Fruit fly (Drosophila melanogaster): ENCODE results near the gene CG5800.

CG5800 gene

DNA sequence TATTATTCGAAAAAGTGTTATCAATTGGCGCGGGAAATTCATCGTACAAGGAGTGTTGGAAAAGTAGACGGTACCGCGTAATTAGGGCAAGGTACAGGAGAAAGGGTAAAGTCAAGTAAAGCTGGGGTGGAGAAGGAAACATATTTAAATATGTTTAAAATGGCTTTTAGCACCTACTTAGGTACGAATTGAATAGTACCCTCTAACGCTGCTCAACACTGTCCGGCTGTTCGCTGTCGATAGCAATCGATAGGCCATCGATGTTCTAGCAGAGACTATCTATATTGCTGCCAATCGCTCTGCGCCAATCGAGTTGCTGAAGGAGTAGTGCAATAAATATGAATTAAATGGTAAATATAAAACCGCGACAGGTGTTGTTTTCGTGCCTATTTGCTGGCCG is 36.8 kb upstream of the CG5800 start, which contains the start of gene X11L (continued):
- TF ChIP-seq btn (GFP tag; optimal IDR thresholded peaks at IDR 0.05) = peak; percentile 55
- TF ChIP-seq CG31224 (GFP tag; IDR thresholded peaks at IDR 0.05) = 0 out of 2 replicates have a peak, but pooled peaks have one; percentile 11
- TF ChIP-seq CG11456 (GFP tag; IDR thresholded peaks at IDR 0.05) = peak; percentile 77
- peak; percentile 90 for TF ChIP-seq HLH4C (GFP tag; IDR thresholded peaks at IDR 0.05; ENCODE audit: partially characterized antibody)
- TF ChIP-seq Ada2b (GFP tag; IDR thresholded peaks at IDR 0.05) = peak; percentile 28; the same call in 1 of the 2 replicates
- TF ChIP-seq Dll (GFP tag; IDR thresholded peaks at IDR 0.05; ENCODE audit: partially characterized antibody) = peak; percentile 87
- peak; percentile 24 for TF ChIP-seq sug (tag; optimal IDR thresholded peaks at IDR 0.05)
- TF ChIP-seq CG14667 (GFP tag; IDR thresholded peaks at IDR 0.05) = 0 out of 2 replicates have a peak, but pooled peaks have one; percentile 14
- TF ChIP-seq Gsc (GFP tag; IDR thresholded peaks at IDR 0.05) = no peak
- TF ChIP-seq CG17359 (tag; optimal IDR thresholded peaks at IDR 0.05) = peak; percentile 38
- TF ChIP-seq Myb (GFP tag; optimal IDR thresholded peaks at IDR 0.05) = peak; percentile 81
- peak; percentile 67 for TF ChIP-seq H2.0 (GFP tag; IDR thresholded peaks at IDR 0.05)
- no peak for TF ChIP-seq lov (optimal IDR thresholded peaks at IDR 0.05)
- no peak for TF ChIP-seq lov (GFP tag; IDR thresholded peaks at IDR 0.05)
- no peak for TF ChIP-seq fd3F (GFP tag; optimal IDR thresholded peaks at IDR 0.05)
- TF ChIP-seq Scr (GFP tag; IDR thresholded peaks at IDR 0.05; ENCODE audit: partially characterized antibody) = peak; percentile 89
- TF ChIP-seq Jarid2 (GFP tag; optimal IDR thresholded peaks at IDR 0.05) = no peak
- TF ChIP-seq CG8944 (GFP tag; optimal IDR thresholded peaks at IDR 0.05) = peak; percentile 68
- TF ChIP-seq sima (GFP tag; optimal IDR thresholded peaks at IDR 0.05) = no peak
- peak; percentile 31 for TF ChIP-seq NK7.1 (GFP tag; optimal IDR thresholded peaks at IDR 0.05)
- TF ChIP-seq CG14965 (GFP tag; optimal IDR thresholded peaks at IDR 0.05; ENCODE audit: borderline replicate concordance) = no peak
- TF ChIP-seq Ptx1 (GFP tag; IDR thresholded peaks at IDR 0.05) = peak; percentile 67
- TF ChIP-seq cwo (GFP tag; optimal IDR thresholded peaks at IDR 0.05) = peak; percentile 31
- peak; percentile 55 for TF ChIP-seq maf-S (GFP tag; optimal IDR thresholded peaks at IDR 0.05)
- peak; percentile 78 for TF ChIP-seq CG30403 (GFP tag; optimal IDR thresholded peaks at IDR 0.05)
- peak; percentile 56 for TF ChIP-seq CG1792 (GFP tag; optimal IDR thresholded peaks at IDR 0.05)
- TF ChIP-seq CG5180 (GFP tag; optimal IDR thresholded peaks at IDR 0.05) = peak; percentile 16
- no peak for TF ChIP-seq fd64A (GFP tag; optimal IDR thresholded peaks at IDR 0.05)
- peak; percentile 76 for TF ChIP-seq jumu (GFP tag; optimal IDR thresholded peaks at IDR 0.05)
- peak; percentile 91 for TF ChIP-seq Opbp (GFP tag; IDR thresholded peaks at IDR 0.05; ENCODE audit: partially characterized antibody)
- peak; percentile 19; the same call in 1 of the 2 replicates for TF ChIP-seq CG32772 (GFP tag; IDR thresholded peaks at IDR 0.05)
- no peak for TF ChIP-seq so (GFP tag; IDR thresholded peaks at IDR 0.05)
- peak in 1 of 3 experiments; percentile 27 for TF ChIP-seq lola (GFP tag; optimal IDR thresholded peaks at IDR 0.05)
- no peak for TF ChIP-seq fd102C (GFP tag; optimal IDR thresholded peaks at IDR 0.05)
- no peak for TF ChIP-seq Deaf1 (tag; optimal IDR thresholded peaks at IDR 0.05)
- no peak for TF ChIP-seq ac (GFP tag; optimal IDR thresholded peaks at IDR 0.05)
- TF ChIP-seq trem (tag; optimal IDR thresholded peaks at IDR 0.05) = peak; percentile 47
- TF ChIP-seq CG11560 (tag; IDR thresholded peaks at IDR 0.05) = peak; percentile 74; the same call in 2 of the 3 replicates
- TF ChIP-seq seq (GFP tag; IDR thresholded peaks at IDR 0.05) = 0 out of 2 replicates have a peak, but pooled peaks have one; percentile 24
- peak; percentile 77 for TF ChIP-seq Hsf (GFP tag; optimal IDR thresholded peaks at IDR 0.05)
- peak; percentile 31; the same call in 1 of the 2 replicates for TF ChIP-seq peb (GFP tag; IDR thresholded peaks at IDR 0.05)
- TF ChIP-seq cato (GFP tag; optimal IDR thresholded peaks at IDR 0.05; ENCODE audit: borderline replicate concordance) = peak; percentile 37
- TF ChIP-seq ems (GFP tag; optimal IDR thresholded peaks at IDR 0.05) = peak; percentile 59
- TF ChIP-seq ttk (GFP tag; IDR thresholded peaks at IDR 0.05) = 0 out of 2 replicates have a peak, but pooled peaks have one; percentile 27
- peak; percentile 65 to 75 for TF ChIP-seq Pdp1 (GFP tag; optimal IDR thresholded peaks at IDR 0.05)
- TF ChIP-seq CG9817 (tag; optimal IDR thresholded peaks at IDR 0.05) = no peak
- TF ChIP-seq Rfx (GFP tag; IDR thresholded peaks at IDR 0.05) = peak; percentile 84
- peak; percentile 12 for TF ChIP-seq HmgD (GFP tag; optimal IDR thresholded peaks at IDR 0.05)
- TF ChIP-seq CG30431 (GFP tag; optimal IDR thresholded peaks at IDR 0.05) = peak; percentile 34
- TF ChIP-seq CG17829 (tag; optimal IDR thresholded peaks at IDR 0.05) = peak; percentile 62
